Worm (Caenorhabditis elegans) whole organism, L3 larva: ENCODE measurements around the gene lgc-10.

Experiments used
- ZK546.5 ChIP-seq: sonication (generic microtip); optimal IDR thresholded peaks from 2 replicates; lab custom pipeline; 2017; ENCODE audit warnings: missing biosample characterization, missing genetic modification characterization
- elt-1 ChIP-seq: fragments of 150-350 bp; optimal IDR thresholded peaks from 2 replicates; lab custom pipeline; 2014; ENCODE audit warnings: missing biosample characterization, missing genetic modification characterization
- nfya-1 ChIP-seq: sonication (generic microtip); optimal IDR thresholded peaks from 2 replicates; lab custom pipeline; 2017; ENCODE audit warnings: missing genetic modification characterization, mild to moderate bottlenecking, missing compliant biosample characterization, antibody characterized with exemption, moderate library complexity; ENCODE audit not compliant: insufficient read depth
- nhr-11 ChIP-seq: fragments of 150-350 bp; optimal IDR thresholded peaks from 2 replicates; lab custom pipeline; 2014; ENCODE audit warnings: missing biosample characterization, missing genetic modification characterization
- nhr-237 ChIP-seq: fragments of 150-350 bp; optimal IDR thresholded peaks from 2 replicates; lab custom pipeline; 2014; ENCODE audit warnings: missing biosample characterization, missing genetic modification characterization
- sea-2 ChIP-seq: fragments of 150-350 bp; sonication (generic microtip); optimal IDR thresholded peaks from 4 replicates; lab custom pipeline; 2014; ENCODE audit warnings: missing biosample characterization, missing genetic modification reagents, missing genetic modification characterization
- tbx-2 ChIP-seq: sonication (generic microtip); optimal IDR thresholded peaks from 2 replicates; lab custom pipeline; 2016; ENCODE audit warnings: mild to moderate bottlenecking, missing genetic modification characterization, missing compliant biosample characterization

- TF ChIP-seq nfya-1 (tag; lab: Kevin White, UChicago) (no peak), nhr-237 (tag; lab: Kevin White, UChicago) (no peak), ZK546.5 (tag; lab: Kevin White, UChicago) (no peak), elt-1 (no peak), tbx-2 (no peak), nhr-11 (no peak), sea-2 (no peak)
Observed at ce11 chrIV:6415149-6415548, 42.2 kb downstream of the lgc-10 start, which contains the start of gene exos-2.
